Comparison of ENCODE assay signal across 4 worm cellular contexts in the genomic region with DNA sequence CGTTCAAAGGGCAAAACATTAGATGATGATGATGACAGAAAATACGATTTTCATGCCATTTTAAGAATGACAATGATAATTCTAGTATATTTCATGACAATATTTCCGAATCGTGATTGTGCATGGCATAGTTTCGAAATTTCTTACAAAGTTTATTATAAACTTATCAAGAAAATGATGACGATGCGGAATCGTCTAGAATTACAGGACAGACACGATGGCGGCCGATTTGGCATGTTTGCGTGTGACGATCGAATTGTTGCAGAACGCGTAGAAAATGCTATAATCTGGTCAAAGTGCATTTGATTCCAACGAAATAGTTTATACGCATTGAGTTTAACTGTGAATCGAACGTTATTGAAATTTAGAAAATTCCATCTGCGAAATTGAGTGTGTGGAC.
A peak's percentile ranks its signal among the peaks of the same experiment; 100 is the strongest.
TF ChIP-seq lines count a peak whose summit lies in the region.

No protein-coding gene starts in this region.

TF ChIP-seq in whole organism, L1 larva, 84 proteins besides CTCF, POLR2A, EP300 and RAD21 (continues in another document):
- TF ChIP-seq ceh-82 (tag; optimal IDR thresholded peaks at IDR 0.05; lab: Kevin White, UChicago) = no peak
- no peak for TF ChIP-seq zip-4 (GFP tag; optimal IDR thresholded peaks at IDR 0.05; lab: Kevin White, UChicago)
- no peak for TF ChIP-seq alr-1 (tag; optimal IDR thresholded peaks at IDR 0.05; lab: Kevin White, UChicago; ENCODE audit: borderline replicate concordance)
- no peak for TF ChIP-seq jun-1 (tag; optimal IDR thresholded peaks at IDR 0.05; lab: Kevin White, UChicago)
- TF ChIP-seq nhr-20 (tag; optimal IDR thresholded peaks at IDR 0.05; lab: Kevin White, UChicago) = peak; percentile 27
- TF ChIP-seq lin-39 (tag; optimal IDR thresholded peaks at IDR 0.05; lab: Kevin White, UChicago) = no peak
- TF ChIP-seq efl-1 (optimal IDR thresholded peaks at IDR 0.05; lab: Kevin White, UChicago) = no peak
- TF ChIP-seq efl-1 (GFP tag; optimal IDR thresholded peaks at IDR 0.05 in 1 of 2; lab: Kevin White, UChicago) = peak in 1 of 2 experiments; percentile 19
- no peak for TF ChIP-seq snpc-4 (tag; optimal IDR thresholded peaks at IDR 0.05; lab: Kevin White, UChicago)
- TF ChIP-seq elt-3 (tag; optimal IDR thresholded peaks at IDR 0.05; lab: Kevin White, UChicago) = no peak
- TF ChIP-seq elt-2 (tag; optimal IDR thresholded peaks at IDR 0.05; lab: Kevin White, UChicago) = peak; percentile 75
- TF ChIP-seq ceh-63 (GFP tag; optimal IDR thresholded peaks at IDR 0.05; lab: Kevin White, UChicago) = no peak
- no peak for TF ChIP-seq sptf-1 (tag; optimal IDR thresholded peaks at IDR 0.05; lab: Kevin White, UChicago)
- TF ChIP-seq unc-30 (tag; optimal IDR thresholded peaks at IDR 0.05; lab: Kevin White, UChicago) = no peak
- TF ChIP-seq dsc-1 (tag; optimal IDR thresholded peaks at IDR 0.05; lab: Kevin White, UChicago) = no peak
- no peak for TF ChIP-seq F16B12.6 (tag; optimal IDR thresholded peaks at IDR 0.05; lab: Kevin White, UChicago)
- TF ChIP-seq efl-3 (GFP tag; optimal IDR thresholded peaks at IDR 0.05; lab: Kevin White, UChicago) = no peak
- TF ChIP-seq nhr-90 (tag; optimal IDR thresholded peaks at IDR 0.05; lab: Kevin White, UChicago; ENCODE audit: poor library complexity) = no peak
- TF ChIP-seq C04F5.9 (tag; optimal IDR thresholded peaks at IDR 0.05; lab: Kevin White, UChicago) = no peak
- no peak for TF ChIP-seq lin-15B (tag; optimal IDR thresholded peaks at IDR 0.05; lab: Kevin White, UChicago)
- TF ChIP-seq hpl-2 (GFP tag; optimal IDR thresholded peaks at IDR 0.05; lab: Kevin White, UChicago) = no peak
- TF ChIP-seq blmp-1 (tag; optimal IDR thresholded peaks at IDR 0.05; lab: Kevin White, UChicago) = no peak

TF ChIP-seq in whole organism, L2 larva, 48 proteins besides CTCF, POLR2A, EP300 and RAD21:
- no peak for TF ChIP-seq ama-1 (optimal IDR thresholded peaks at IDR 0.05; lab: Kevin White, UChicago)
- TF ChIP-seq nhr-23 (tag; optimal IDR thresholded peaks at IDR 0.05; lab: Kevin White, UChicago) = no peak
- TF ChIP-seq unc-62 (GFP tag; optimal IDR thresholded peaks at IDR 0.05; lab: Kevin White, UChicago) = no peak
- no peak for TF ChIP-seq aly-2 (tag; optimal IDR thresholded peaks at IDR 0.05; lab: Kevin White, UChicago)
- TF ChIP-seq ceh-82 (tag; optimal IDR thresholded peaks at IDR 0.05; lab: Kevin White, UChicago) = no peak
- TF ChIP-seq ztf-11 (tag; optimal IDR thresholded peaks at IDR 0.05; lab: Kevin White, UChicago) = no peak
- TF ChIP-seq egl-27 (tag; optimal IDR thresholded peaks at IDR 0.05; lab: Kevin White, UChicago) = no peak
- peak; percentile 89 for TF ChIP-seq sma-9 (GFP tag; optimal IDR thresholded peaks at IDR 0.05; lab: Kevin White, UChicago)
- TF ChIP-seq sma-9 (tag; optimal IDR thresholded peaks at IDR 0.05; lab: Kevin White, UChicago) = no peak
- no peak for TF ChIP-seq Y55F3AM.14 (GFP tag; optimal IDR thresholded peaks at IDR 0.05; lab: Kevin White, UChicago)
- no peak for TF ChIP-seq zag-1 (tag; optimal IDR thresholded peaks at IDR 0.05; lab: Kevin White, UChicago)
- TF ChIP-seq lin-39 (tag; optimal IDR thresholded peaks at IDR 0.05; lab: Kevin White, UChicago) = no peak
- no peak for TF ChIP-seq nhr-237 (tag; optimal IDR thresholded peaks at IDR 0.05; lab: Kevin White, UChicago)
- no peak for TF ChIP-seq blmp-1 (tag; optimal IDR thresholded peaks at IDR 0.05; lab: Kevin White, UChicago; ENCODE audit: insufficient read depth)
- TF ChIP-seq dmd-4 (tag; optimal IDR thresholded peaks at IDR 0.05; lab: Kevin White, UChicago) = no peak
- no peak for TF ChIP-seq F13H6.1 (tag; optimal IDR thresholded peaks at IDR 0.05; lab: Kevin White, UChicago)
- peak; percentile 43 for TF ChIP-seq crh-2 (tag; optimal IDR thresholded peaks at IDR 0.05; lab: Kevin White, UChicago)
- peak; percentile 55 for TF ChIP-seq sma-3 (GFP tag; optimal IDR thresholded peaks at IDR 0.05; lab: Kevin White, UChicago)

TF ChIP-seq in whole organism, L3 larva, 47 proteins besides CTCF, POLR2A, EP300 and RAD21:
- TF ChIP-seq unc-62 (GFP tag; optimal IDR thresholded peaks at IDR 0.05; lab: Kevin White, UChicago) (no peak), egl-5 (tag; optimal IDR thresholded peaks at IDR 0.05; lab: Kevin White, UChicago) (no peak), aly-2 (tag; optimal IDR thresholded peaks at IDR 0.05; lab: Kevin White, UChicago) (no peak), nhr-12 (tag; optimal IDR thresholded peaks at IDR 0.05; lab: Kevin White, UChicago) (no peak), nhr-43 (tag; optimal IDR thresholded peaks at IDR 0.05; lab: Kevin White, UChicago; ENCODE audit: poor library complexity, severe bottlenecking) (no peak), elt-2 (tag; optimal IDR thresholded peaks at IDR 0.05; lab: Kevin White, UChicago) (peak; percentile 73), ztf-11 (tag; optimal IDR thresholded peaks at IDR 0.05; lab: Kevin White, UChicago) (no peak), lin-15B (tag; optimal IDR thresholded peaks at IDR 0.05; lab: Kevin White, UChicago) (no peak)

TF ChIP-seq in whole organism, L4 larva, 104 proteins besides CTCF, POLR2A, EP300 and RAD21:
- TF ChIP-seq ama-1 (optimal IDR thresholded peaks at IDR 0.05; lab: Kevin White, UChicago) = no peak
- peak; percentile 57 for TF ChIP-seq hlh-11 (tag; optimal IDR thresholded peaks at IDR 0.05; lab: Kevin White, UChicago)
- TF ChIP-seq dmd-6 (GFP tag; IDR thresholded peaks at IDR 0.05; lab: Robert Waterston, UW) = peak; percentile 49; the same call in 1 of the 2 replicates
- TF ChIP-seq aha-1 (tag; lab: Kevin White, UChicago) = peak; percentile 82
- no peak for TF ChIP-seq T20F7.1 (GFP tag; optimal IDR thresholded peaks at IDR 0.05; lab: Kevin White, UChicago)
- no peak for TF ChIP-seq daf-16 (GFP tag; optimal IDR thresholded peaks at IDR 0.05; lab: Kevin White, UChicago)
- peak; percentile 34 for TF ChIP-seq daf-16 (tag; optimal IDR thresholded peaks at IDR 0.05; lab: Kevin White, UChicago)
- no peak for TF ChIP-seq ceh-20 (GFP tag; IDR thresholded peaks at IDR 0.05; lab: Robert Waterston, UW)
- peak; percentile 18 for TF ChIP-seq dve-1 (tag; optimal IDR thresholded peaks at IDR 0.05; lab: Kevin White, UChicago; ENCODE audit: insufficient read depth)
- no peak for TF ChIP-seq fos-1 (tag; optimal IDR thresholded peaks at IDR 0.05; lab: Kevin White, UChicago)
